Fruit fly (Drosophila melanogaster) whole organism, embryonic: ENCODE measurements around the gene CG12659.

Experiments used
- Antp ChIP-seq: fragments of 200-800 bp; sonication (Bioruptor generic); optimal IDR thresholded peaks from 3 replicates; lab custom pipeline; 2016; ENCODE audit warnings: missing biosample characterization, missing genetic modification characterization
- Awh ChIP-seq: fragments of 200-800 bp; sonication (Bioruptor generic); IDR thresholded peaks from 2 replicates; pipeline ENCODE4, ENCODE4 v1.3.6; 2022; ENCODE audit warnings: missing biosample characterization, missing genetic modification characterization
- B-H2 ChIP-seq: fragments of 200-800 bp; sonication (Bioruptor generic); optimal IDR thresholded peaks from 2 replicates; lab custom pipeline; 2018; ENCODE audit warnings: missing biosample characterization, mild to moderate bottlenecking, missing genetic modification characterization
- Bdp1 ChIP-seq: fragments of 200-800 bp; sonication (Bioruptor generic); optimal IDR thresholded peaks from 3 replicates; lab custom pipeline; 2016; ENCODE audit warnings: missing biosample characterization, missing genetic modification characterization
- CG12769 ChIP-seq: fragments of 200-800 bp; sonication (Bioruptor generic); optimal IDR thresholded peaks from 2 replicates; lab custom pipeline; 2019; ENCODE audit warnings: missing biosample characterization, mild to moderate bottlenecking, missing genetic modification characterization, moderate library complexity
- CG14014 ChIP-seq: fragments of 200-800 bp; sonication (Bioruptor generic); IDR thresholded peaks from 2 replicates; pipeline ENCODE4 v1.3.6; 2022; ENCODE audit warnings: missing biosample characterization, missing genetic modification characterization
- CG14667 ChIP-seq: fragments of 200-800 bp; sonication (Bioruptor generic); IDR thresholded peaks from 2 replicates; pipeline ENCODE4 v1.3.6; 2022; ENCODE audit warnings: missing biosample characterization, missing genetic modification characterization
- CG14710 ChIP-seq: fragments of 200-800 bp; sonication (Bioruptor generic); optimal IDR thresholded peaks from 3 replicates; lab custom pipeline; 2019; ENCODE audit warnings: missing biosample characterization, mild to moderate bottlenecking, missing genetic modification characterization, moderate library complexity
- CG15601 ChIP-seq: fragments of 200-800 bp; sonication (Bioruptor generic); optimal IDR thresholded peaks from 3 replicates; lab custom pipeline; 2019; ENCODE audit warnings: missing biosample characterization, mild to moderate bottlenecking, missing genetic modification characterization, moderate library complexity
- CG17612 ChIP-seq: fragments of 200-800 bp; sonication (Bioruptor generic); IDR thresholded peaks from 2 replicates; pipeline ENCODE4 v1.3.6; 2022; ENCODE audit warnings: missing biosample characterization, missing genetic modification characterization
- CG17802 ChIP-seq: fragments of 200-800 bp; sonication (Bioruptor generic); optimal IDR thresholded peaks from 2 replicates; lab custom pipeline; 2018; ENCODE audit warnings: missing biosample characterization, mild to moderate bottlenecking, missing genetic modification characterization, moderate library complexity
- CG18476 ChIP-seq: fragments of 200-800 bp; sonication (Bioruptor generic); optimal IDR thresholded peaks from 2 replicates; lab custom pipeline; 2016; ENCODE audit warnings: missing biosample characterization, mild to moderate bottlenecking, missing genetic modification characterization
- CG2116 ChIP-seq: fragments of 200-800 bp; sonication (Bioruptor generic); optimal IDR thresholded peaks from 3 replicates; lab custom pipeline; 2018; ENCODE audit warnings: missing biosample characterization, mild to moderate bottlenecking, missing genetic modification characterization
- CG3281 ChIP-seq: fragments of 200-800 bp; sonication (Bioruptor generic); optimal IDR thresholded peaks from 3 replicates; lab custom pipeline; 2017; ENCODE audit warnings: missing biosample characterization, mild to moderate bottlenecking, missing genetic modification characterization
- CG7372 ChIP-seq: fragments of 200-800 bp; sonication (Bioruptor generic); IDR thresholded peaks from 2 replicates; pipeline ENCODE4 v1.3.6; 2022; ENCODE audit warnings: missing biosample characterization, missing genetic modification characterization
- CG7928 ChIP-seq: fragments of 200-800 bp; sonication (Bioruptor generic); optimal IDR thresholded peaks from 2 replicates; lab custom pipeline; 2017; ENCODE audit warnings: missing biosample characterization, mild to moderate bottlenecking, missing genetic modification characterization
- CkIIα-i1 ChIP-seq: fragments of 200-800 bp; sonication (Bioruptor generic); IDR thresholded peaks from 2 replicates; pipeline ENCODE4 v1.3.6; 2022; ENCODE audit warnings: missing biosample characterization, missing genetic modification characterization
- D ChIP-seq, 2 experiments: fragments of 200-800 bp in 1 of 2; fragments of >200 bp in 1 of 2; sonication (Bioruptor generic) in 1 of 2; optimal IDR thresholded peaks; 2 replicates in 1 of 2; 3 replicates in 1 of 2; lab custom pipeline; 2017; ENCODE audit warnings: mild to moderate bottlenecking in 1 of 2, missing biosample characterization in 1 of 2, missing genetic modification characterization in 1 of 2, missing genetic modification reagents in 1 of 2
- Dek ChIP-seq: fragments of 200-800 bp; sonication (Bioruptor generic); optimal IDR thresholded peaks from 3 replicates; lab custom pipeline; 2019; ENCODE audit warnings: missing biosample characterization, mild to moderate bottlenecking, missing genetic modification characterization, moderate library complexity
- E2f1 ChIP-seq: fragments of 200-800 bp; sonication (Bioruptor generic); IDR thresholded peaks from 2 replicates; pipeline ENCODE4 v1.3.6; 2022; ENCODE audit warnings: missing biosample characterization, missing genetic modification characterization
- Elba2 ChIP-seq: fragments of 200-800 bp; sonication (Bioruptor generic); optimal IDR thresholded peaks from 3 replicates; lab custom pipeline; 2016; ENCODE audit warnings: missing biosample characterization, missing genetic modification characterization
- Fer2 ChIP-seq: fragments of 200-800 bp; sonication (Bioruptor generic); optimal IDR thresholded peaks from 2 replicates; lab custom pipeline; 2018; ENCODE audit warnings: missing biosample characterization, mild to moderate bottlenecking, missing genetic modification characterization, moderate library complexity
- Hmx ChIP-seq: fragments of 200-800 bp; sonication (Bioruptor generic); optimal IDR thresholded peaks from 2 replicates; lab custom pipeline; 2016; ENCODE audit warnings: missing biosample characterization, missing genetic modification characterization
- Jarid2 ChIP-seq: fragments of 200-800 bp; sonication (Bioruptor generic); optimal IDR thresholded peaks from 3 replicates; lab custom pipeline; 2017; ENCODE audit warnings: mild to moderate bottlenecking, missing biosample characterization, missing genetic modification reagents, missing genetic modification characterization
- MBD-R2 ChIP-seq: fragments of 200-800 bp; sonication (Bioruptor generic); IDR thresholded peaks from 2 replicates; pipeline ENCODE4 v1.3.6; 2022; ENCODE audit warnings: missing biosample characterization, missing genetic modification characterization
- Mrtf ChIP-seq: fragments of 200-800 bp; sonication (Bioruptor generic); IDR thresholded peaks from 3 replicates; pipeline ENCODE4 v1.3.6; 2022; ENCODE audit warnings: missing biosample characterization, missing genetic modification characterization
- NC2α ChIP-seq: fragments of 200-800 bp; sonication (Bioruptor generic); optimal IDR thresholded peaks from 2 replicates; lab custom pipeline; 2016; ENCODE audit warnings: missing biosample characterization, missing genetic modification characterization
- NfI ChIP-seq: fragments of 200-800 bp; sonication (Bioruptor generic); optimal IDR thresholded peaks from 3 replicates; lab custom pipeline; 2018; ENCODE audit warnings: missing biosample characterization, mild to moderate bottlenecking, missing genetic modification characterization, moderate library complexity
- Oli ChIP-seq: fragments of 200-800 bp; sonication (Bioruptor generic); optimal IDR thresholded peaks from 2 replicates; lab custom pipeline; 2018; ENCODE audit warnings: missing biosample characterization, mild to moderate bottlenecking, missing genetic modification characterization, moderate library complexity
- Pdp1 ChIP-seq, 2 experiments: fragments of 200-800 bp; sonication (Bioruptor generic); optimal IDR thresholded peaks; 3 replicates each; lab custom pipeline; 2016; ENCODE audit warnings: missing biosample characterization in 2 of 2, missing genetic modification characterization in 2 of 2, mild to moderate bottlenecking in 1 of 2, moderate library complexity in 1 of 2
- Ptx1 ChIP-seq: fragments of 200-800 bp; sonication (Bioruptor generic); IDR thresholded peaks from 2 replicates; pipeline ENCODE4 v1.3.6; 2022; ENCODE audit warnings: missing biosample characterization, missing genetic modification characterization
- Stat92E ChIP-seq, 3 experiments: fragments of >200 bp in 2 of 3; fragments of 200-800 bp in 1 of 3; sonication (Bioruptor generic) in 1 of 3; optimal IDR thresholded peaks; 2 replicates each; lab custom pipeline; 2017 to 2019; ENCODE audit warnings: missing biosample characterization in 3 of 3, missing genetic modification characterization in 3 of 3, mild to moderate bottlenecking in 1 of 3, moderate library complexity in 1 of 3
- Taf1 ChIP-seq: fragments of 200-800 bp; sonication (Bioruptor generic); IDR thresholded peaks from 2 replicates; pipeline ENCODE4 v1.3.6; 2022; ENCODE audit warnings: missing biosample characterization, missing genetic modification characterization
- Xrp1 ChIP-seq: fragments of 200-800 bp; sonication (Bioruptor generic); IDR thresholded peaks from 2 replicates; pipeline ENCODE4 v1.3.6; 2022; ENCODE audit warnings: missing biosample characterization, missing genetic modification characterization
- ato ChIP-seq: fragments of 200-800 bp; sonication (Bioruptor generic); IDR thresholded peaks from 2 replicates; pipeline ENCODE4 v1.3.6; 2022; ENCODE audit warnings: missing biosample characterization, missing genetic modification characterization; ENCODE audit not compliant: partially characterized antibody
- bcd ChIP-seq: fragments of 200-800 bp; sonication (Bioruptor generic); optimal IDR thresholded peaks from 2 replicates; lab custom pipeline; 2017; ENCODE audit warnings: missing biosample characterization, mild to moderate bottlenecking, missing genetic modification characterization
- btn ChIP-seq: fragments of 200-800 bp; sonication (Bioruptor generic); optimal IDR thresholded peaks from 2 replicates; lab custom pipeline; 2016; ENCODE audit warnings: missing biosample characterization, missing genetic modification characterization
- corto ChIP-seq: fragments of 200-800 bp; sonication (Bioruptor generic); optimal IDR thresholded peaks from 2 replicates; lab custom pipeline; 2016; ENCODE audit warnings: missing biosample characterization, mild to moderate bottlenecking, missing genetic modification characterization, moderate library complexity
- dmrt99B ChIP-seq: fragments of 200-800 bp; sonication (Bioruptor generic); optimal IDR thresholded peaks from 2 replicates; lab custom pipeline; 2018; ENCODE audit warnings: missing biosample characterization, mild to moderate bottlenecking, missing genetic modification characterization, moderate library complexity
- ems ChIP-seq: fragments of 200-800 bp; sonication (Bioruptor generic); optimal IDR thresholded peaks from 3 replicates; lab custom pipeline; 2016; ENCODE audit warnings: missing biosample characterization, missing genetic modification characterization
- eve ChIP-seq, 2 experiments: fragments of >200 bp; optimal IDR thresholded peaks; 2 replicates each; lab custom pipeline; 2017; ENCODE audit warnings: missing biosample characterization in 2 of 2, missing genetic modification characterization in 2 of 2
- gce ChIP-seq: fragments of 200-800 bp; sonication (Bioruptor generic); IDR thresholded peaks from 3 replicates; pipeline ENCODE4 v1.3.6; 2022; ENCODE audit warnings: missing biosample characterization, missing genetic modification characterization
- jumu ChIP-seq: fragments of 200-800 bp; sonication (Bioruptor generic); optimal IDR thresholded peaks from 3 replicates; lab custom pipeline; 2016; ENCODE audit warnings: missing biosample characterization, missing genetic modification characterization
- kah ChIP-seq: fragments of 200-800 bp; sonication (Bioruptor generic); optimal IDR thresholded peaks from 2 replicates; lab custom pipeline; 2018; ENCODE audit warnings: missing biosample characterization, mild to moderate bottlenecking, missing genetic modification characterization
- pros ChIP-seq: fragments of 200-800 bp; sonication (Bioruptor generic); optimal IDR thresholded peaks from 3 replicates; lab custom pipeline; 2019; ENCODE audit warnings: missing biosample characterization, mild to moderate bottlenecking, missing genetic modification characterization, moderate library complexity
- sd ChIP-seq: fragments of 200-800 bp; sonication (Bioruptor generic); optimal IDR thresholded peaks from 3 replicates; lab custom pipeline; 2018; ENCODE audit warnings: missing biosample characterization, mild to moderate bottlenecking, missing genetic modification characterization, moderate library complexity
- shn ChIP-seq: fragments of 200-800 bp; sonication (Bioruptor generic); optimal IDR thresholded peaks from 3 replicates; lab custom pipeline; 2016; ENCODE audit warnings: missing biosample characterization, missing genetic modification characterization
- sim ChIP-seq: fragments of 200-800 bp; sonication (Bioruptor generic); IDR thresholded peaks from 2 replicates; pipeline ENCODE4 v1.3.6; 2022; ENCODE audit warnings: missing biosample characterization, missing genetic modification characterization
- tx ChIP-seq: fragments of 200-800 bp; sonication (Bioruptor generic); optimal IDR thresholded peaks from 2 replicates; lab custom pipeline; 2016; ENCODE audit warnings: missing biosample characterization, missing genetic modification characterization
- zen2 ChIP-seq: fragments of 200-800 bp; sonication (Bioruptor generic); IDR thresholded peaks from 3 replicates; pipeline ENCODE4 v1.3.6; 2022; ENCODE audit warnings: missing biosample characterization, missing genetic modification characterization; ENCODE audit not compliant: partially characterized antibody

Gene CG12659

DNA sequence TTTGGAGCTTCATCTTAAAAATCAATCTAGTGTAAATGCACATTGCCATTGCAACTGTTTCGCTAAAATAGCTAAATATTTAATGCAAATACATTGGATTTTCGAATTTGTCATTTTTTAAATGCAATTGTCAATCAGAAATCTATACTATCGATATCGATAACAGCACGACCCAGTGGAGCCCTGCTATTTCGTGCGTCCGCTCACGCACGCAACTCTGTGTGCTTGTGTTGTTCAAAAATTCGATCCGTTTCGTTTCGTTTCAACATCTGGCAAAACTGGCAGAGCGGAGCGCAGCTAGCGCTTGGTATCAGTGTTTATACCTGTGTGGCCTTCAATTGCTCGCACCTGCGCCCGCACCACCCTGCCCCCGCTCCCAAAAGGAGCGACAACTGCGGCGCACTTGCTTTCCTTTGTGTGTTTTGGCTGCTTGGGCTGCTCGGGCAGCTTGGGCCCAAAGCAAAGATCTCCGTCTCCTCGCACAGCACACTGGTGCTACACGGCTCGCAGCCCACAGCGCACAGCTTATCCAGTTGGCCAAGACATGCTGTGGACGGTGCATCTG, 2.8 kb downstream of the CG12659 start, which contains the start of gene CG12081 (continued):
- TF ChIP-seq corto (GFP tag; lab: Kevin White, UChicago): no peak
- no peak for TF ChIP-seq ems (GFP tag; lab: Kevin White, UChicago)
- no peak for TF ChIP-seq CG7372 (GFP tag; lab: Robert Waterston, UW)
- no peak for TF ChIP-seq dmrt99B (tag; lab: Kevin White, UChicago)
- TF ChIP-seq CG3281 (GFP tag; lab: Kevin White, UChicago): no peak
- no peak for TF ChIP-seq Taf1
- no peak for TF ChIP-seq Fer2 (tag; lab: Kevin White, UChicago)
- no peak for TF ChIP-seq jumu (GFP tag; lab: Kevin White, UChicago)
- no peak for TF ChIP-seq CG14014 (GFP tag; lab: Robert Waterston, UW)
- no peak for TF ChIP-seq CG17612 (GFP tag; lab: Robert Waterston, UW)
- TF ChIP-seq E2f1: no peak
- TF ChIP-seq CG12769 (tag; lab: Kevin White, UChicago): no peak
- no peak for TF ChIP-seq B-H2 (GFP tag; lab: Kevin White, UChicago)
- TF ChIP-seq CG15601: no peak
- TF ChIP-seq btn (GFP tag; lab: Kevin White, UChicago): no peak
- TF ChIP-seq zen2 (GFP tag; lab: Robert Waterston, UW): peak; percentile 84
- peak; percentile 85 for TF ChIP-seq MBD-R2 (GFP tag; lab: Robert Waterston, UW)
- no peak for TF ChIP-seq Xrp1 (GFP tag; lab: Robert Waterston, UW)
- TF ChIP-seq ato: peak; percentile 75
- TF ChIP-seq Awh (GFP tag; lab: Robert Waterston, UW): no peak
- peak; percentile 28 for TF ChIP-seq CG7928 (GFP tag; lab: Kevin White, UChicago)
- peak; percentile 78 for TF ChIP-seq Elba2 (GFP tag; lab: Kevin White, UChicago)
- TF ChIP-seq tx (GFP tag; lab: Kevin White, UChicago): no peak
- no peak for TF ChIP-seq CkIIα-i1
- peak; percentile 96 for TF ChIP-seq CG2116
- TF ChIP-seq NfI: no peak
- TF ChIP-seq pros (GFP tag; lab: Kevin White, UChicago): no peak
- peak; percentile 75 for TF ChIP-seq CG17802 (tag; lab: Kevin White, UChicago)
- TF ChIP-seq sd (tag; lab: Kevin White, UChicago): peak; percentile 60
- no peak for TF ChIP-seq D (optimal IDR thresholded peaks at IDR 0.05; lab: Kevin White, UChicago)
- TF ChIP-seq D (GFP tag; optimal IDR thresholded peaks at IDR 0.05; lab: Kevin White, UChicago): no peak
- peak; percentile 37 for TF ChIP-seq CG14710 (tag; lab: Kevin White, UChicago)
- TF ChIP-seq shn (GFP tag; lab: Kevin White, UChicago): no peak
- TF ChIP-seq eve (GFP tag; optimal IDR thresholded peaks at IDR 0.05; lab: Kevin White, UChicago): no peak
- no peak for TF ChIP-seq CG14667 (GFP tag; lab: Robert Waterston, UW)
- TF ChIP-seq Ptx1 (GFP tag; lab: Robert Waterston, UW): no peak
- TF ChIP-seq Bdp1 (GFP tag; lab: Kevin White, UChicago): no peak
- no peak for TF ChIP-seq sim
- no peak for TF ChIP-seq Stat92E (GFP tag; optimal IDR thresholded peaks at IDR 0.05; lab: Kevin White, UChicago)
- TF ChIP-seq Antp (GFP tag; lab: Kevin White, UChicago): peak; percentile 3
- TF ChIP-seq CG18476 (GFP tag; lab: Kevin White, UChicago): no peak
- TF ChIP-seq kah (GFP tag; lab: Kevin White, UChicago): no peak
- no peak for TF ChIP-seq Jarid2 (GFP tag; lab: Kevin White, UChicago)
- TF ChIP-seq Oli: no peak
- TF ChIP-seq Dek: peak; percentile 7
- TF ChIP-seq NC2α (GFP tag; lab: Kevin White, UChicago): no peak
- no peak for TF ChIP-seq bcd (GFP tag; lab: Kevin White, UChicago)
- TF ChIP-seq Pdp1 (GFP tag; optimal IDR thresholded peaks at IDR 0.05; lab: Kevin White, UChicago): peak in 1 of 2 experiments; percentile 11
- no peak for TF ChIP-seq gce (GFP tag; lab: Robert Waterston, UW)
- no peak for TF ChIP-seq Hmx
- TF ChIP-seq Mrtf (GFP tag; lab: Robert Waterston, UW): no peak
